Worm (Caenorhabditis elegans): ENCODE measurements around the gene sgn-1.

sgn-1 gene

DNA sequence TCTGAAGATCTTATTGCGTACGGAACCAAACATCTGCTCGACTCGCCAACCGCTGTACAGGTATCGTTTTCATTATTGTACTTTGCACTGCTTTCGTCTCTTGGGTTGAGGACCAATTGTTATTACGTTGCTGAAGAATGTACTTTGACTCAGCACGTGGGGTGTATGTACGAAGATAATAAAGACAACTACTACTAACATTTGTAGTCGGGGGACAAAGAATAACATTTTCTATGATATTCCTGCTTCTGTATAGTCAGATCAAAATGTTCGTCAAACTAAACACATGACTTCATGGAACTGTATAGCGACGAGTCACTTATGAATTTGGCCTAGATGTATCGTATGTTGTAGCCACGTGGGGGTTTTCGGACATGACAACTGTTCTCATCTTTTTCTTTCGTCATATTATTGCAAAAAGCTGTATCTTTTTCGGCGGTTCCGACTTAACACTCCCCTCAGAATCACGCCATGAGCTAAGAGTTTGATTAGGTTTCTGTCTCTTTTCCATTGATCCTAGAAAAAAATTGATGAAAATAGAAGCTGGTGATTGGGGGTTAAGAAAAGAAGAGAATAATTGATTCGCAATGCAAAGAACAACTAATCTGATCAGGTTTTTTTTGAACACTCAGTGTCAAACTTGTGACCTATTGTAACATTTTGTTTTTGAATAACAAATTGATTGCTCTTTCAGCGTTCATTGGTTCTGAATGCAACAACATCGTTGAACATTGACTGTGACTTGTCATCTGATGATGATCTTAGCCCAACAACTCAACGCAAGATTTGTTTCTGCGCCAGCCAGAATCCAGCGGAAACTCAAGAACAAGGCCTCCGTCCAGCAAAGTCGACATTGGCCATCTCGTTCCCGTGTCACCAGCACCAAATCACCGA is 38.7 kb downstream of the sgn-1 start (continued):
- TF ChIP-seq ceh-58 (GFP tag; IDR thresholded peaks at IDR 0.05) (0 out of 2 replicates have a peak, but pooled peaks have one; percentile 25), T07F8.4 (tag; optimal IDR thresholded peaks at IDR 0.05) (no peak), mcd-1 (GFP tag; IDR thresholded peaks at IDR 0.05) (peak; percentile 41; the same call in 1 of the 2 replicates), lin-35 (GFP tag; optimal IDR thresholded peaks at IDR 0.05) (peak in 1 of 3 experiments; percentile 15), ztf-26 (tag; optimal IDR thresholded peaks at IDR 0.05) (peak; percentile 37), cebp-1 (GFP tag; IDR thresholded peaks at IDR 0.05) (peak; percentile 7; the same call in 1 of the 2 replicates), cebp-1 (tag; optimal IDR thresholded peaks at IDR 0.05) (peak; percentile 39), pbrm-1 (GFP tag; IDR thresholded peaks at IDR 0.05) (0 out of 2 replicates have a peak, but pooled peaks have one; percentile 34), cebp-2 (GFP tag; IDR thresholded peaks at IDR 0.05) (no peak)

DNA sequence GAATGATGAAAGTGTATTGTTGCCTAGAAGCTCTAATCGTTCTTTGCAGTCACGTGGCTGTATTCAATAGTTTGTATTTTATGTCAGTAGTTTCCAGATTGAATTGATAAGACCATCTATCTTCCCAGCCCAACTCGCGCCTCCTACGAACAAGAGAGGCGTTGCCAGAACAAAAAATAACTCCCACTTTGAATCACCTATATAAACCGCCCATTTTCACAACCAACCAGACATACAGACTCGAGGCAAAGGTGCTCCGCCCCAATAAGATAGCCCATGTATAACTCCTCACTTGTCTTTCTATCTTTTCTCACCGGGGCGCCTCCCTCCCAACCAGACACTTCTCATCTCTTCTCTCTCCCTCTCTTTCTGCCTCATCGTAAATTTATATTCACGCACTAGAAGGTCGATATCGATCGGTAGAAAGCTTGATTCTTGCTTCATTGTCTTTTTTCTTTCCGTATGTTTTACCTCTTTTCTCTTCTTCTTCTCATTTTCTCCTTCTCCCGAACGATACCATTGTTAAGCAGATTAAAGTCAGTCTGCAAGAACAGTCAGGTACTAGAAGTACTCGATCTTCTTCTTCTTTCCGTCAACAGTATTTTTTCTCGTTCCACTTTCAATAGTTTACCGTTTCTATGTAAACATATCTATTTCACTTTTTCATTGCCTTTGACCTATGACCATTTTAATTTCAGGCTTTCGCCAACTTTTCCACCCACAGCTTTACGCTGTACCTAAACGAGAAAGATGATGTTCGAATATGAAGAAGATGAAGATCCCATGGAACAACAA is 39.9 kb downstream of the sgn-1 start, which contains the start of gene mak-1:
TSS of gene mak-1 (plus strand) at position 693 of the 795 bp plus-strand sequence.
- TF ChIP-seq madf-8 (GFP tag; conservative IDR thresholded peaks at IDR 0.05) = no peak
- peak; percentile 87 for TF ChIP-seq ama-1 (optimal IDR thresholded peaks at IDR 0.05)
- TF ChIP-seq ama-1 (GFP tag; optimal IDR thresholded peaks at IDR 0.05) = no peak
- no peak for TF ChIP-seq B0035.1 (tag; optimal IDR thresholded peaks at IDR 0.05)
- TF ChIP-seq ztf-28 (GFP tag; IDR thresholded peaks at IDR 0.05) = no peak
- TF ChIP-seq D2030.7 (GFP tag; IDR thresholded peaks at IDR 0.05) = no peak
- TF ChIP-seq nfya-2 (GFP tag; IDR thresholded peaks at IDR 0.05) = no peak
- TF ChIP-seq egl-44 (GFP tag; IDR thresholded peaks at IDR 0.05) = no peak
- no peak for TF ChIP-seq snpc-4 (GFP tag; optimal IDR thresholded peaks at IDR 0.05)
- no peak for TF ChIP-seq snpc-4 (tag; optimal IDR thresholded peaks at IDR 0.05)
- TF ChIP-seq lin-40 (tag; optimal IDR thresholded peaks at IDR 0.05) = peak; percentile 65
- 0 out of 2 replicates have a peak, but pooled peaks have one; percentile 29 for TF ChIP-seq lin-26 (GFP tag; IDR thresholded peaks at IDR 0.05)
- no peak for TF ChIP-seq hmg-20 (GFP tag; IDR thresholded peaks at IDR 0.05)
- no peak for TF ChIP-seq B0261.1 (tag; optimal IDR thresholded peaks at IDR 0.05)
- no peak for TF ChIP-seq ztf-6 (GFP tag; IDR thresholded peaks at IDR 0.05)
- TF ChIP-seq cebp-2 (GFP tag; IDR thresholded peaks at IDR 0.05) = no peak
- no peak for TF ChIP-seq F57A8.1 (GFP tag; optimal IDR thresholded peaks at IDR 0.05)
- TF ChIP-seq tbp1 (GFP tag; optimal IDR thresholded peaks at IDR 0.05) = peak; percentile 10
- TF ChIP-seq unc-62 (GFP tag; optimal IDR thresholded peaks at IDR 0.05) = no peak
- TF ChIP-seq ztf-22 (GFP tag; optimal IDR thresholded peaks at IDR 0.05) = no peak
- TF ChIP-seq cebp-1 (GFP tag; IDR thresholded peaks at IDR 0.05) = no peak
- TF ChIP-seq cebp-1 (tag; optimal IDR thresholded peaks at IDR 0.05) = peak; percentile 56
- TF ChIP-seq hmg-1.2 (GFP tag; IDR thresholded peaks at IDR 0.05) = peak; percentile 16; the same call in 1 of the 2 replicates
- TF ChIP-seq Y56A3A.18 (GFP tag; IDR thresholded peaks at IDR 0.05) = no peak; the same call in 1 of the 2 replicates
- TF ChIP-seq rpc-1 (optimal IDR thresholded peaks at IDR 0.05) = no peak
- TF ChIP-seq rpc-1 (tag; optimal IDR thresholded peaks at IDR 0.05) = no peak
- TF ChIP-seq zim-3 (tag; optimal IDR thresholded peaks at IDR 0.05) = no peak
- no peak for TF ChIP-seq nhr-90 (tag; optimal IDR thresholded peaks at IDR 0.05)
- TF ChIP-seq let-607 (tag; optimal IDR thresholded peaks at IDR 0.05) = peak in 1 of 2 experiments; percentile 29
- peak; percentile 22 for TF ChIP-seq ztf-26 (tag; optimal IDR thresholded peaks at IDR 0.05)
- TF ChIP-seq nhr-80 (tag; optimal IDR thresholded peaks at IDR 0.05) = peak; percentile 31
- TF ChIP-seq unc-130 (GFP tag; optimal IDR thresholded peaks at IDR 0.05) = no peak
- no peak for TF ChIP-seq zfh-2 (GFP tag; conservative IDR thresholded peaks at IDR 0.05)
- TF ChIP-seq gei-17 (GFP tag; optimal IDR thresholded peaks at IDR 0.05) = no peak
- no peak; the same call in 1 of the 2 replicates for TF ChIP-seq pbrm-1 (GFP tag; IDR thresholded peaks at IDR 0.05)
- TF ChIP-seq repo-1 (tag; optimal IDR thresholded peaks at IDR 0.05) = no peak
- TF ChIP-seq pha-4 (tag; optimal IDR thresholded peaks at IDR 0.05) = no peak
- peak; percentile 32; the same call in 1 of the 2 replicates for TF ChIP-seq C06A6.2 (GFP tag; conservative IDR thresholded peaks at IDR 0.05)
- no peak for TF ChIP-seq snpc-3.4 (tag; optimal IDR thresholded peaks at IDR 0.05)
